Fruit fly (Drosophila melanogaster): Measurements from ENCODE around the gene Abp1.

Abp1 gene

dm6 chr3L:13490689-13491348 lies 4.7 kb upstream of the Abp1 start:
- TF ChIP-seq pan (optimal IDR thresholded peaks at IDR 0.05) (no peak), psq (optimal IDR thresholded peaks at IDR 0.05) (no peak), EcR (GFP tag; optimal IDR thresholded peaks at IDR 0.05) (no peak), CG8478 (optimal IDR thresholded peaks at IDR 0.05) (no peak), usp (GFP tag; optimal IDR thresholded peaks at IDR 0.05) (no peak), Dll (optimal IDR thresholded peaks at IDR 0.05) (no peak)

dm6 chr3L:13489193-13489752 lies 3.2 kb upstream of the Abp1 start:
- TF ChIP-seq Dll (optimal IDR thresholded peaks at IDR 0.05) (no peak), psq (optimal IDR thresholded peaks at IDR 0.05) (no peak), EcR (GFP tag; optimal IDR thresholded peaks at IDR 0.05) (no peak), usp (GFP tag; optimal IDR thresholded peaks at IDR 0.05) (no peak), pan (optimal IDR thresholded peaks at IDR 0.05) (no peak), CG8478 (optimal IDR thresholded peaks at IDR 0.05) (no peak)

- TF ChIP-seq usp (GFP tag; optimal IDR thresholded peaks at IDR 0.05) (no peak), EcR (GFP tag; optimal IDR thresholded peaks at IDR 0.05) (no peak), pan (optimal IDR thresholded peaks at IDR 0.05) (no peak), Dll (optimal IDR thresholded peaks at IDR 0.05) (no peak), CG8478 (optimal IDR thresholded peaks at IDR 0.05) (no peak), psq (optimal IDR thresholded peaks at IDR 0.05) (no peak)
These were observed 2.2 kb upstream of the Abp1 start for dm6 chr3L:13488129-13488876.

- TF ChIP-seq psq (optimal IDR thresholded peaks at IDR 0.05) (no peak), Dll (optimal IDR thresholded peaks at IDR 0.05) (peak; percentile 15)
These were observed 852 bp upstream of the Abp1 start for dm6 chr3L:13486860-13487404.

- no peak for TF ChIP-seq pan (optimal IDR thresholded peaks at IDR 0.05)
- TF ChIP-seq CG8478 (optimal IDR thresholded peaks at IDR 0.05), result no peak
- TF ChIP-seq psq (optimal IDR thresholded peaks at IDR 0.05), result no peak
- peak; percentile 25 for TF ChIP-seq Dll (optimal IDR thresholded peaks at IDR 0.05)
- TF ChIP-seq usp (GFP tag; optimal IDR thresholded peaks at IDR 0.05), result no peak
These were observed 5.8 kb downstream of the Abp1 start for dm6 chr3L:13480241-13480627.

dm6 chr3L:13479609-13480240 lies 6.4 kb downstream of the Abp1 start:
- TF ChIP-seq psq (optimal IDR thresholded peaks at IDR 0.05) (no peak), Dll (optimal IDR thresholded peaks at IDR 0.05) (no peak), pan (optimal IDR thresholded peaks at IDR 0.05) (no peak), EcR (GFP tag; optimal IDR thresholded peaks at IDR 0.05) (no peak), usp (GFP tag; optimal IDR thresholded peaks at IDR 0.05) (no peak), CG8478 (optimal IDR thresholded peaks at IDR 0.05) (no peak)

dm6 chr3L:13479204-13479600 lies 6.9 kb downstream of the Abp1 start:
- TF ChIP-seq usp (GFP tag; optimal IDR thresholded peaks at IDR 0.05) (no peak), CG8478 (optimal IDR thresholded peaks at IDR 0.05) (no peak), pan (optimal IDR thresholded peaks at IDR 0.05) (no peak), Dll (optimal IDR thresholded peaks at IDR 0.05) (no peak), EcR (GFP tag; optimal IDR thresholded peaks at IDR 0.05) (no peak), psq (optimal IDR thresholded peaks at IDR 0.05) (no peak)

- no peak for TF ChIP-seq psq (optimal IDR thresholded peaks at IDR 0.05)
These were observed 7.5 kb downstream of the Abp1 start for dm6 chr3L:13478339-13479203.

- TF ChIP-seq Dll (optimal IDR thresholded peaks at IDR 0.05) (no peak), pan (optimal IDR thresholded peaks at IDR 0.05) (no peak), psq (optimal IDR thresholded peaks at IDR 0.05) (no peak), usp (GFP tag; optimal IDR thresholded peaks at IDR 0.05) (no peak), CG8478 (optimal IDR thresholded peaks at IDR 0.05) (no peak), EcR (GFP tag; optimal IDR thresholded peaks at IDR 0.05) (no peak)
These were observed 8.5 kb downstream of the Abp1 start, which contains the start of gene stv for dm6 chr3L:13477453-13478184. TSS of gene stv (plus strand) at chr3L:13477541.

- TF ChIP-seq EcR (GFP tag; optimal IDR thresholded peaks at IDR 0.05) (no peak), CG8478 (optimal IDR thresholded peaks at IDR 0.05) (no peak), pan (optimal IDR thresholded peaks at IDR 0.05) (no peak), psq (optimal IDR thresholded peaks at IDR 0.05) (no peak), Dll (optimal IDR thresholded peaks at IDR 0.05) (peak; percentile 100), usp (GFP tag; optimal IDR thresholded peaks at IDR 0.05) (no peak)
These were observed 9.3 kb downstream of the Abp1 start for dm6 chr3L:13476566-13477452.

Data from whole organism.